Worm (Caenorhabditis elegans) whole organism, young adult: ENCODE measurements around the gene nurf-1.

ENCODE experiments used
- B0035.1 ChIP-seq: sonication (generic microtip); optimal IDR thresholded peaks from 2 replicates; lab custom pipeline; 2016; ENCODE audit warnings: missing genetic modification characterization, mild to moderate bottlenecking, missing compliant biosample characterization, missing genotype, missing genetic modification reagents
- F22D6.2 ChIP-seq: sonication (generic microtip); optimal IDR thresholded peaks from 2 replicates; lab custom pipeline; 2016; ENCODE audit warnings: mild to moderate bottlenecking, missing genetic modification characterization, missing compliant biosample characterization
- F33H1.4 ChIP-seq: fragments of 200-800 bp; sonication (Bioruptor generic); IDR thresholded peaks from 2 replicates; pipeline ENCODE4 v1.3.6; 2022; ENCODE audit warnings: missing genetic modification reagents, missing genetic modification characterization, missing compliant biosample characterization
- F37B4.10 ChIP-seq: fragments of 200-800 bp; sonication (Bioruptor generic); IDR thresholded peaks from 2 replicates; pipeline ENCODE4 v1.3.6; 2022; ENCODE audit warnings: missing genetic modification characterization, missing compliant biosample characterization
- F55B11.4 ChIP-seq: sonication (generic microtip); optimal IDR thresholded peaks from 2 replicates; lab custom pipeline; 2016; ENCODE audit warnings: missing compliant biosample characterization, missing genetic modification characterization, borderline replicate concordance; ENCODE audit not compliant: insufficient read depth
- F57C9.4 ChIP-seq: sonication (generic microtip); optimal IDR thresholded peaks from 2 replicates; lab custom pipeline; 2017; ENCODE audit warnings: mild to moderate bottlenecking, missing genetic modification characterization, missing compliant biosample characterization
- K11D2.4 ChIP-seq: fragments of 200-800 bp; sonication (Bioruptor generic); IDR thresholded peaks from 2 replicates; pipeline ENCODE4 v1.3.6; 2022; ENCODE audit warnings: missing genetic modification reagents, missing genetic modification characterization, missing compliant biosample characterization
- K12H6.12 ChIP-seq: fragments of 200-800 bp; sonication (Bioruptor generic); optimal IDR thresholded peaks from 2 replicates; lab custom pipeline; 2018; ENCODE audit warnings: mild to moderate bottlenecking, missing genetic modification characterization, missing compliant biosample characterization
- Y56A3A.18 ChIP-seq: fragments of 200-800 bp; sonication (Bioruptor generic); IDR thresholded peaks from 2 replicates; pipeline ENCODE4 v1.3.6; 2022; ENCODE audit warnings: missing genetic modification reagents, missing genetic modification characterization, missing compliant biosample characterization
- ZK185.1 ChIP-seq: sonication (generic microtip); optimal IDR thresholded peaks from 2 replicates; lab custom pipeline; 2016; ENCODE audit warnings: mild to moderate bottlenecking, missing genetic modification characterization, missing compliant biosample characterization; ENCODE audit not compliant: poor library complexity, severe bottlenecking
- aptf-3 ChIP-seq: fragments of 200-800 bp; sonication (Bioruptor generic); IDR thresholded peaks from 2 replicates; pipeline ENCODE4 v1.3.6; 2022; ENCODE audit warnings: missing genetic modification characterization, missing compliant biosample characterization
- bed-1 ChIP-seq: fragments of 200-800 bp; sonication (Bioruptor generic); IDR thresholded peaks from 2 replicates; pipeline ENCODE4 v1.3.6; 2022; ENCODE audit warnings: missing genetic modification reagents, missing genetic modification characterization, missing compliant biosample characterization
- bed-2 ChIP-seq: fragments of 200-800 bp; sonication (Bioruptor generic); IDR thresholded peaks from 2 replicates; pipeline ENCODE4 v1.3.6; 2022; ENCODE audit warnings: missing genetic modification reagents, missing genetic modification characterization, missing compliant biosample characterization
- cebp-1 ChIP-seq, 2 experiments: fragments of 200-800 bp in 1 of 2; sonication (Bioruptor generic) in 1 of 2; sonication (generic microtip) in 1 of 2; IDR thresholded peaks in 1 of 2; optimal IDR thresholded peaks in 1 of 2; 2 replicates each; pipeline versions ENCODE4 v1.3.6 to Lab custom; 2017 to 2022; ENCODE audit warnings: missing compliant biosample characterization in 2 of 2, missing genetic modification characterization in 2 of 2, mild to moderate bottlenecking in 1 of 2, missing genetic modification reagents in 1 of 2, moderate library complexity in 1 of 2
- cebp-2 ChIP-seq: fragments of 200-800 bp; sonication (Bioruptor generic); IDR thresholded peaks from 2 replicates; pipeline ENCODE4 v1.3.6; 2022; ENCODE audit warnings: missing genetic modification characterization, missing compliant biosample characterization
- ceh-27 ChIP-seq: fragments of 200-800 bp; sonication (Bioruptor generic); optimal IDR thresholded peaks from 2 replicates; lab custom pipeline; 2018; ENCODE audit warnings: mild to moderate bottlenecking, missing genetic modification characterization, moderate library complexity, missing compliant biosample characterization
- ceh-58 ChIP-seq: fragments of 200-800 bp; sonication (Bioruptor generic); IDR thresholded peaks from 2 replicates; pipeline ENCODE4 v1.3.6; 2022; ENCODE audit warnings: missing genetic modification characterization, missing compliant biosample characterization
- ceh-91 ChIP-seq: fragments of 200-800 bp; sonication (Bioruptor generic); IDR thresholded peaks from 2 replicates; pipeline ENCODE4 v1.3.6; 2022; ENCODE audit warnings: missing genetic modification reagents, missing genetic modification characterization, missing compliant biosample characterization
- chd-7 ChIP-seq: sonication (generic microtip); optimal IDR thresholded peaks from 2 replicates; lab custom pipeline; 2016; ENCODE audit warnings: mild to moderate bottlenecking, missing genetic modification characterization, moderate library complexity, missing compliant biosample characterization
- dox-1 ChIP-seq: fragments of 200-800 bp; sonication (Bioruptor generic); IDR thresholded peaks from 2 replicates; pipeline ENCODE4 v1.3.6; 2022; ENCODE audit warnings: missing genetic modification reagents, missing genetic modification characterization, missing compliant biosample characterization
- efl-1 ChIP-seq: fragments of 150-350 bp; optimal IDR thresholded peaks from 2 replicates; lab custom pipeline; 2014; ENCODE audit warnings: missing biosample characterization, missing genetic modification reagents, missing genetic modification characterization
- egrh-3 ChIP-seq: fragments of 200-800 bp; sonication (Bioruptor generic); IDR thresholded peaks from 2 replicates; pipeline ENCODE4 v1.3.6; 2022; ENCODE audit warnings: missing genetic modification reagents, missing genetic modification characterization, missing compliant biosample characterization
- him-1 ChIP-seq: sonication (generic microtip); optimal IDR thresholded peaks from 2 replicates; lab custom pipeline; 2016; ENCODE audit warnings: missing genotype, missing genetic modification reagents, missing genetic modification characterization, missing compliant biosample characterization
- hmg-20 ChIP-seq: fragments of 200-800 bp; sonication (Bioruptor generic); IDR thresholded peaks from 2 replicates; pipeline ENCODE4 v1.3.6; 2022; ENCODE audit warnings: missing genetic modification reagents, missing genetic modification characterization, missing compliant biosample characterization
- hsf-1 ChIP-seq: fragments of 200-800 bp; sonication (Bioruptor generic); IDR thresholded peaks from 2 replicates; pipeline ENCODE4 v1.3.6; 2022; ENCODE audit warnings: missing genetic modification reagents, missing genetic modification characterization, missing compliant biosample characterization
- let-526 ChIP-seq: fragments of 200-800 bp; sonication (Bioruptor generic); IDR thresholded peaks from 2 replicates; pipeline ENCODE4 v1.3.6; 2022; ENCODE audit warnings: missing genetic modification reagents, missing genetic modification characterization, missing compliant biosample characterization
- lin-26 ChIP-seq: fragments of 200-800 bp; sonication (Bioruptor generic); IDR thresholded peaks from 2 replicates; pipeline ENCODE4 v1.3.6; 2022; ENCODE audit warnings: missing genetic modification reagents, missing genetic modification characterization, missing compliant biosample characterization
- lin-40 ChIP-seq: sonication (generic microtip); optimal IDR thresholded peaks from 2 replicates; lab custom pipeline; 2016; ENCODE audit warnings: missing genetic modification characterization, mild to moderate bottlenecking, missing compliant biosample characterization, missing genotype, missing genetic modification reagents
- lin-54 ChIP-seq: fragments of 200-800 bp; sonication (Bioruptor generic); optimal IDR thresholded peaks from 2 replicates; lab custom pipeline; 2018; ENCODE audit warnings: mild to moderate bottlenecking, missing genetic modification characterization, missing compliant biosample characterization
- lsl-1 ChIP-seq: fragments of 200-800 bp; sonication (Bioruptor generic); optimal IDR thresholded peaks from 2 replicates; lab custom pipeline; 2018; ENCODE audit warnings: mild to moderate bottlenecking, missing genetic modification characterization, moderate library complexity, missing compliant biosample characterization
- lsy-27 ChIP-seq: sonication (generic microtip); optimal IDR thresholded peaks from 2 replicates; lab custom pipeline; 2017; ENCODE audit warnings: missing genetic modification characterization, mild to moderate bottlenecking, missing compliant biosample characterization, antibody characterized with exemption, missing genotype, borderline replicate concordance; ENCODE audit not compliant: insufficient read depth
- madf-10 ChIP-seq: sonication (generic microtip); optimal IDR thresholded peaks from 2 replicates; lab custom pipeline; 2016; ENCODE audit warnings: mild to moderate bottlenecking, missing genetic modification characterization, missing compliant biosample characterization
- madf-3 ChIP-seq: fragments of 200-800 bp; sonication (Bioruptor generic); IDR thresholded peaks from 2 replicates; pipeline ENCODE4 v1.3.6; 2022; ENCODE audit warnings: missing genetic modification reagents, missing genetic modification characterization, missing compliant biosample characterization
- madf-6 ChIP-seq: fragments of 200-800 bp; sonication (Bioruptor generic); IDR thresholded peaks from 2 replicates; pipeline ENCODE4 v1.3.6; 2022; ENCODE audit warnings: missing genetic modification reagents, missing genetic modification characterization, missing compliant biosample characterization
- mel-28 ChIP-seq: sonication (generic microtip); optimal IDR thresholded peaks from 2 replicates; lab custom pipeline; 2016; ENCODE audit warnings: borderline replicate concordance, mild to moderate bottlenecking, missing genetic modification characterization, missing compliant biosample characterization
- nfya-1 ChIP-seq: sonication (generic microtip); optimal IDR thresholded peaks from 2 replicates; lab custom pipeline; 2017; ENCODE audit warnings: antibody characterized with exemption, missing compliant biosample characterization, missing genetic modification characterization, borderline replicate concordance; ENCODE audit not compliant: insufficient read depth
- nhr-27 ChIP-seq: fragments of 200-800 bp; sonication (Bioruptor generic); optimal IDR thresholded peaks from 2 replicates; lab custom pipeline; 2018; ENCODE audit warnings: mild to moderate bottlenecking, missing genetic modification characterization, moderate library complexity, missing compliant biosample characterization
- nhr-80 ChIP-seq: sonication (generic microtip); optimal IDR thresholded peaks from 2 replicates; lab custom pipeline; 2016; ENCODE audit warnings: missing genetic modification characterization, missing compliant biosample characterization
- snpc-4 ChIP-seq, 5 experiments: fragments of 150-350 bp in 1 of 5; sonication (generic microtip) in 4 of 5; optimal IDR thresholded peaks; 2 replicates each; lab custom pipeline; 2014 to 2018; ENCODE audit warnings: missing genetic modification characterization in 5 of 5, missing biosample characterization in 3 of 5, antibody characterized with exemption in 2 of 5, mild to moderate bottlenecking in 2 of 5, missing compliant biosample characterization in 2 of 5, missing genotype in 2 of 5, moderate library complexity in 2 of 5, missing genetic modification reagents in 1 of 5
- sptf-2 ChIP-seq: fragments of 200-800 bp; sonication (Bioruptor generic); optimal IDR thresholded peaks from 2 replicates; lab custom pipeline; 2018; ENCODE audit warnings: mild to moderate bottlenecking, missing genetic modification characterization, missing compliant biosample characterization
- tbx-9 ChIP-seq: sonication (generic microtip); optimal IDR thresholded peaks from 2 replicates; lab custom pipeline; 2016; ENCODE audit warnings: borderline replicate concordance, missing genetic modification characterization, inconsistent platforms, missing compliant biosample characterization
- zfh-2 ChIP-seq: fragments of 200-800 bp; sonication (Bioruptor generic); conservative IDR thresholded peaks from 2 replicates; pipeline ENCODE4 v1.3.6; 2022; ENCODE audit warnings: missing genetic modification reagents, missing genetic modification characterization, missing compliant biosample characterization
- ztf-18 ChIP-seq: sonication (generic microtip); optimal IDR thresholded peaks from 2 replicates; lab custom pipeline; 2016; ENCODE audit warnings: missing genotype, mild to moderate bottlenecking, missing genetic modification characterization, missing compliant biosample characterization

nurf-1 gene

ce11 chrII:14350768-14351167 is 39.7 kb upstream of the nurf-1 start (continued):
- 0 out of 2 replicates have a peak, but pooled peaks have one; percentile 53 for TF ChIP-seq lin-26

DNA sequence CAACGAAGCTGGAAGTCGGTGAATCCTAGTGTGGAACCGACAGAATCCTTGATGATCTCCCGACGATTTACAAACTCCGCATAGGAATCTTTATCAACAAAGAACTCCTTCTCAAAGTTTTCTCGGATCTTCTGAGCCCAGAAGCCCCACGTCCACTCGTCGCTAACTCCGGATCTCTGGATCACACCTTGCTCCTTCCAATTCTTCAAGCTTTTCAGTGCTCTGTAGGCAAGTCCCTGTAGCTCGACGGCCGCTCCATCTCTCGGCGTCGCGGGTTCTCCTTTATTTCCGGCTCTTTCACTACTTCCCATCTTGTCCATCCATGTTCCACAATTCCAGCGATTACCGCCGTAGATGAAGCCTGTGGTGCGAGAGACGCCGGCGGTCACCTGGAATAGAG is 39.2 kb upstream of the nurf-1 start:
- TF ChIP-seq efl-1 (GFP tag; lab: Kevin White, UChicago) (no peak), cebp-2 (no peak), nhr-27 (tag; lab: Kevin White, UChicago) (no peak), aptf-3 (GFP tag; lab: Robert Waterston, UW) (no peak), B0035.1 (tag; lab: Kevin White, UChicago) (no peak), bed-2 (GFP tag; lab: Robert Waterston, UW) (no peak), cebp-1 (GFP tag; IDR thresholded peaks at IDR 0.05; lab: Robert Waterston, UW) (no peak), cebp-1 (tag; optimal IDR thresholded peaks at IDR 0.05; lab: Kevin White, UChicago) (no peak), bed-1 (GFP tag; lab: Robert Waterston, UW) (no peak), nfya-1 (tag; lab: Kevin White, UChicago) (no peak), F33H1.4 (no peak), ceh-91 (GFP tag; lab: Robert Waterston, UW) (no peak), chd-7 (tag; lab: Kevin White, UChicago) (no peak)

ce11 chrII:14357936-14358416 is 32.5 kb upstream of the nurf-1 start, which contains the start of the genes agl-1 and pfs-2:
agl-1 (minus strand) TSS chrII:14358113.
pfs-2 (plus strand) TSS chrII:14358366.
- TF ChIP-seq egrh-3 (no peak), F22D6.2 (no peak), zfh-2 (GFP tag; lab: Robert Waterston, UW) (no peak), cebp-2 (no peak), lsl-1 (GFP tag; lab: Kevin White, UChicago) (peak; percentile 35), ceh-58 (GFP tag; lab: Robert Waterston, UW) (no peak), ztf-18 (peak; percentile 43), lin-26 (no peak), F55B11.4 (tag; lab: Kevin White, UChicago) (no peak), K12H6.12 (tag; lab: Kevin White, UChicago) (peak; percentile 29), madf-3 (GFP tag; lab: Robert Waterston, UW) (no peak), lin-54 (GFP tag; lab: Kevin White, UChicago) (peak; percentile 78), lsy-27 (tag; lab: Kevin White, UChicago) (no peak), tbx-9 (tag; lab: Kevin White, UChicago) (no peak), Y56A3A.18 (GFP tag; lab: Robert Waterston, UW) (no peak), nhr-80 (tag; lab: Kevin White, UChicago) (peak; percentile 5), sptf-2 (no peak), K11D2.4 (GFP tag; lab: Robert Waterston, UW) (no peak), F57C9.4 (tag; lab: Kevin White, UChicago) (no peak), mel-28 (tag; lab: Kevin White, UChicago) (no peak), B0035.1 (tag; lab: Kevin White, UChicago) (no peak), F33H1.4 (peak; percentile 29; the same call in 1 of the 2 replicates), madf-6 (peak; percentile 50), hmg-20 (GFP tag; lab: Robert Waterston, UW) (no peak), him-1 (no peak), snpc-4 (GFP tag; optimal IDR thresholded peaks at IDR 0.05; lab: Kevin White, UChicago) (no peak), snpc-4 (tag; optimal IDR thresholded peaks at IDR 0.05; lab: Kevin White, UChicago) (peak in 2 of 4 experiments; percentile 39 to 51), chd-7 (tag; lab: Kevin White, UChicago) (no peak), let-526 (GFP tag; lab: Robert Waterston, UW) (no peak), madf-10 (tag; lab: Kevin White, UChicago) (no peak), F37B4.10 (GFP tag; lab: Robert Waterston, UW) (no peak), aptf-3 (GFP tag; lab: Robert Waterston, UW) (no peak), hsf-1 (GFP tag; lab: Robert Waterston, UW) (no peak), lin-40 (tag; lab: Kevin White, UChicago) (peak; percentile 54), dox-1 (GFP tag; lab: Robert Waterston, UW) (peak; percentile 35; the same call in 1 of the 2 replicates), ceh-27 (GFP tag; lab: Kevin White, UChicago) (peak; percentile 65), ZK185.1 (tag; lab: Kevin White, UChicago) (peak; percentile 20)
